Worm (Caenorhabditis elegans): Measurements from ENCODE around the gene F11D11.3.

The F11D11.3 gene

DNA sequence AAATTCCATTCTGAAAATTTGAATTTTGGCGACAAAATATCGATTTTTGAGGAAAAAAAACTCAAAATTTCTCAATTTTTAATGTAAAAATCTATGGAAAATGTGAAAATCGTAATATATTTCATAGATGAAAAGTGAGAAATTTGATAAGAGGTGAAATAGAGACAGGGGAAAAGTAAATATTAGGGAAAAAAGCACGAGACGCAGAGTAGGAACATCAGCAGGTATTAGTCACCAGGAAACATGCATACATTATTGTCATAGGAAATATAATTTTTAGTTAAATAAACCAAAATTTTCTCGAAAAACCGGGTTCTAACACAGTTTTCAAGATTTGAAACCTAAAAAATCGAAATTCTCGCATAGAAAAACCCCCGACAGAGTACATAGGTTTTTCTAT, 40.7 kb upstream of the F11D11.3 start, which contains the start of gene nhr-170:
Gene nhr-170 (minus strand): TSS at position 16 of the 400 bp plus-strand sequence.
- TF ChIP-seq mls-2 (tag; optimal IDR thresholded peaks at IDR 0.05) (no peak), lsy-2 (tag; optimal IDR thresholded peaks at IDR 0.05) (no peak), nhr-12 (tag; optimal IDR thresholded peaks at IDR 0.05) (no peak), bed-3 (GFP tag; optimal IDR thresholded peaks at IDR 0.05) (no peak), elt-3 (tag; optimal IDR thresholded peaks at IDR 0.05) (no peak), drap-1 (GFP tag; optimal IDR thresholded peaks at IDR 0.05) (no peak), pha-4 (tag; optimal IDR thresholded peaks at IDR 0.05) (no peak), ceh-83 (GFP tag; optimal IDR thresholded peaks at IDR 0.05) (no peak), blmp-1 (tag; optimal IDR thresholded peaks at IDR 0.05) (no peak), nhr-2 (tag; optimal IDR thresholded peaks at IDR 0.05) (no peak)

DNA sequence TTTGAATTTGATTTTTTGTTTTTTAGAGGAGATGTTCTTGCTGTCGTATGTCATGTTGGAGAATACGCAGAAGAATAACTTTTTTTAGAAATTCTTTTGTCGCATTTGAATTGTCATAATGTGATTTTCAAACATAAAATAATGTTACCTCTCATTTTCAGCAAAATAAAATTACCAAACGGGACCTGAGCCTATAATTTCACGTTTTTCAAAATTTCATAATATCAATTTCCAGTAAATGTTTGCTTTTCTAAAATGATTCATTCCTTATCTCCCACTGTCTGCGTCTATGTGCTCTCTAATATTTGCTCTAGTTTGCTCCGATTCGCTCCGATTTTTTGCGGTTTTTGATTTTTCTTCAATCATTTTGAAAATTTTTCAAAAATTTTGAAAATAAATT, 30.6 kb upstream of the F11D11.3 start, which contains the start of gene nhr-231:
Gene nhr-231 (plus strand): TSS at position 301 of the 400 bp plus-strand sequence.
- TF ChIP-seq mab-5 (tag; optimal IDR thresholded peaks at IDR 0.05) (no peak), flh-1 (GFP tag; optimal IDR thresholded peaks at IDR 0.05) (no peak), pha-4 (tag; optimal IDR thresholded peaks at IDR 0.05) (no peak), nhr-76 (tag; optimal IDR thresholded peaks at IDR 0.05) (no peak), blmp-1 (tag; optimal IDR thresholded peaks at IDR 0.05) (no peak), elt-3 (tag; optimal IDR thresholded peaks at IDR 0.05) (no peak), mep-1 (tag; optimal IDR thresholded peaks at IDR 0.05) (no peak), ceh-83 (GFP tag; optimal IDR thresholded peaks at IDR 0.05) (no peak), unc-120 (tag; optimal IDR thresholded peaks at IDR 0.05; ENCODE audit: poor library complexity, severe bottlenecking) (no peak), lin-13 (tag; optimal IDR thresholded peaks at IDR 0.05) (no peak)

DNA sequence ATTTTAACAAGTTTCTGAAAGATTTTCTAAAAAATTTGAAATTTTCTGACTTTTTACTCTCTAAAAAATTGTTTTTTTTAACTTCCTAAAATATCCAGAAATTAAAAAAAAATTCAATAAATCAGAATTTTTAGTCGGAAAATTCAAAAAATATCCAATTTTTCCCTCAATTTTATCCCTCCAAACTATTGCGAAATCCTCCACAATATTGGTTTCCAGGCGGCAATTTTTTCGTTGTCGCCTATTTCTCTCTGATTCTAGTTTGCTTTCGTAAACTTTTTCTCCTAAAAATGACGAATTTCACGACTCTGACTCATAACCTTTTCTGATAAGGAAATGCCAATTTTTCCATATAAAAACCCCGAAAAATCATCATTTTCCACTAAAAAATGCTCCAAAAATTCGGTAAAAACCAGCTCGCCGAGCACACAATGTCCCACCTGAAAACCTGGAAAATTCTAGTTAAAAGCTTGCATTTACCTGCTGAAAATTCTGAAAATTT, 27.4 kb upstream of the F11D11.3 start, which contains the start of gene Y17D7B.2:
Gene Y17D7B.2 (plus strand): TSS at position 323 of the 502 bp plus-strand sequence.
- TF ChIP-seq mep-1 (tag; optimal IDR thresholded peaks at IDR 0.05) (no peak), ham-2 (GFP tag; optimal IDR thresholded peaks at IDR 0.05) (no peak), lsy-2 (tag; optimal IDR thresholded peaks at IDR 0.05) (no peak), elt-3 (tag; optimal IDR thresholded peaks at IDR 0.05) (no peak)

DNA sequence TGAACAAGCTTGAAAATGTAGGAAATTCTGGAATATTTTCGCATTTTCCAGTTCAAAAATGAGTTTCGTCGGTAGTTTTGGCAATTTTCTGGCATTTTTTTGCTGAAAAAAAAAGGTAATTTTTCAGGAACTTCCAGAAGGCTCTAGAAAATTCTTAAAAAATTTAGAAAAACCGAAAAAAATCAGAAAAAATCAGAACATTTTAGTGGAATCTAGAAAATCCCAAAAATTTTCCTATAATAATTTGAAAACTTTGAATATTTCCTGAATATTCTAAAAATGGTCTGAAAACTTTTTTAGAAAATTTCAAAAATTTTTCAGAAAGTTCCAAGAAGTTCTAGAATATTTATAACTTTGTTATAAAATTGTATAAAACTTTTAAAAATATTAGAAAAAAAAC, 26.6 kb upstream of the F11D11.3 start, which contains the start of gene Y17D7B.3:
Gene Y17D7B.3 (minus strand): TSS at position 101 of the 400 bp plus-strand sequence.
- TF ChIP-seq hlh-1 (tag; optimal IDR thresholded peaks at IDR 0.05) (no peak), ham-2 (GFP tag; optimal IDR thresholded peaks at IDR 0.05) (no peak), ces-1 (GFP tag; optimal IDR thresholded peaks at IDR 0.05) (no peak), lin-13 (tag; optimal IDR thresholded peaks at IDR 0.05) (no peak), sptf-1 (tag; optimal IDR thresholded peaks at IDR 0.05) (no peak), drap-1 (GFP tag; optimal IDR thresholded peaks at IDR 0.05) (no peak), nhr-12 (tag; optimal IDR thresholded peaks at IDR 0.05) (no peak), lin-32 (GFP tag; optimal IDR thresholded peaks at IDR 0.05) (no peak), elt-1 (tag; optimal IDR thresholded peaks at IDR 0.05; ENCODE audit: borderline replicate concordance, insufficient read depth) (no peak), unc-39 (tag; optimal IDR thresholded peaks at IDR 0.05) (no peak), elt-3 (tag; optimal IDR thresholded peaks at IDR 0.05) (no peak), mls-2 (tag; optimal IDR thresholded peaks at IDR 0.05) (no peak), snpc-4 (tag; optimal IDR thresholded peaks at IDR 0.05) (no peak), unc-120 (tag; optimal IDR thresholded peaks at IDR 0.05; ENCODE audit: poor library complexity, severe bottlenecking) (no peak), nhr-237 (tag; optimal IDR thresholded peaks at IDR 0.05) (no peak), bed-3 (GFP tag; optimal IDR thresholded peaks at IDR 0.05) (no peak), mep-1 (tag; optimal IDR thresholded peaks at IDR 0.05) (no peak), tbx-8 (GFP tag; optimal IDR thresholded peaks at IDR 0.05) (no peak)

DNA sequence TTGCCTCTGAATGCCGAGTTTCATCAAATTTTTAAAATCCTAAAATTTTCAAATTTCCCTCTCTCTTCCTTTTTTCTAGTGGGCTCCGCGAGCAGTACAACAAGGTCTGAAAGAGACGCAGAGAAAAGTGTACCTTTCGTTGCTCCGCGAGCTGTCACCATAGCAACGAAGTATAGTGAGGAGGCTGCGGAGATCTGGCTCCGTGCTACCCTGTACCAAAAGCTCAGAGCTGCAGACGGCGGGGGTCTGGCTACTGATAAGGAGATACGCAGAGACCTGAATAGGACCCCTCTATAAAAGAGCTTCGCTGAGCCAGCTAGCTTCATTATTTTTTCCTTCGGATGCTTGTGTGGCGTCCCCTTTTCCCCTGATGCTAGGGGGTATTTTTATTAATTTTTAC, 23.4 kb upstream of the F11D11.3 start, which contains the start of gene Y17D7B.10:
Gene Y17D7B.10 (plus strand): TSS at position 243 of the 400 bp plus-strand sequence.
- no peak for TF ChIP-seq ceh-83 (GFP tag; optimal IDR thresholded peaks at IDR 0.05)
- TF ChIP-seq tbx-8 (GFP tag; optimal IDR thresholded peaks at IDR 0.05) = no peak
- no peak for TF ChIP-seq nhr-76 (tag; optimal IDR thresholded peaks at IDR 0.05)
- no peak for TF ChIP-seq pha-4 (tag; optimal IDR thresholded peaks at IDR 0.05)
- TF ChIP-seq nhr-2 (tag; optimal IDR thresholded peaks at IDR 0.05) = no peak
- TF ChIP-seq ham-2 (GFP tag; optimal IDR thresholded peaks at IDR 0.05) = no peak
- TF ChIP-seq ceh-39 (tag; optimal IDR thresholded peaks at IDR 0.05) = no peak
- TF ChIP-seq sptf-1 (tag; optimal IDR thresholded peaks at IDR 0.05) = no peak
- no peak for TF ChIP-seq lin-13 (tag; optimal IDR thresholded peaks at IDR 0.05)
- no peak for TF ChIP-seq nhr-12 (tag; optimal IDR thresholded peaks at IDR 0.05)

DNA sequence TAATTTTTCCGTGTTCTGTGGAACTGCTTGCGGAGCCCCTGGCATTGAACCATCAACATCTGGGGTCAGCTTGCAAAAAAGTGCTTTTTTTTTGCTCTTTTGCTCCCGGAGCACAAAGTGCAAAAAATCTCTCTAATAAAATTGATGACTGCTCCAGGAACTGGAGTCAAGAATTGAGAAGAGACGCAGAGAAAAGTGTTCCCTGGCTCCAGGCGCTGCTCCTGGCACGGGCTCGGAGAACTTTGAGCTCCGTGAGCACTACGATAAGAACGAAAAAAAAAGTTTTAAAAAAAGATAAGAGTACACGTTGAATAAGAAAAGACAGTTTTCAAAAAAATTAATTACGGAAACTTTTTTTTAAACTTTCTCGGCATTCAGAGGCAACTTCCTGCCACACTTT, 22.7 kb upstream of the F11D11.3 start:
- TF ChIP-seq nhr-76 (tag; optimal IDR thresholded peaks at IDR 0.05) (no peak), elt-3 (tag; optimal IDR thresholded peaks at IDR 0.05) (no peak), blmp-1 (tag; optimal IDR thresholded peaks at IDR 0.05) (no peak), ztf-11 (tag; optimal IDR thresholded peaks at IDR 0.05) (no peak), lin-13 (tag; optimal IDR thresholded peaks at IDR 0.05) (no peak), mab-5 (tag; optimal IDR thresholded peaks at IDR 0.05) (no peak), mep-1 (tag; optimal IDR thresholded peaks at IDR 0.05) (no peak), sptf-1 (tag; optimal IDR thresholded peaks at IDR 0.05) (no peak), nhr-12 (tag; optimal IDR thresholded peaks at IDR 0.05) (no peak), ham-2 (GFP tag; optimal IDR thresholded peaks at IDR 0.05) (no peak), unc-120 (tag; optimal IDR thresholded peaks at IDR 0.05; ENCODE audit: poor library complexity, severe bottlenecking) (no peak), mls-2 (tag; optimal IDR thresholded peaks at IDR 0.05) (no peak), tbx-8 (GFP tag; optimal IDR thresholded peaks at IDR 0.05) (no peak)
